Fruit fly (Drosophila melanogaster) whole organism: ENCODE results near the gene okr.

ENCODE experiments used
- pan ChIP-seq: fragments of >200 bp; optimal IDR thresholded peaks from 2 replicates; lab custom pipeline; 2017
- psq ChIP-seq: fragments of >200 bp; optimal IDR thresholded peaks from 2 replicates; lab custom pipeline; 2017
- usp ChIP-seq: fragments of >200 bp; optimal IDR thresholded peaks from 2 replicates; lab custom pipeline; 2017; ENCODE audit warnings: missing biosample characterization, missing genetic modification characterization, mixed read lengths

DNA sequence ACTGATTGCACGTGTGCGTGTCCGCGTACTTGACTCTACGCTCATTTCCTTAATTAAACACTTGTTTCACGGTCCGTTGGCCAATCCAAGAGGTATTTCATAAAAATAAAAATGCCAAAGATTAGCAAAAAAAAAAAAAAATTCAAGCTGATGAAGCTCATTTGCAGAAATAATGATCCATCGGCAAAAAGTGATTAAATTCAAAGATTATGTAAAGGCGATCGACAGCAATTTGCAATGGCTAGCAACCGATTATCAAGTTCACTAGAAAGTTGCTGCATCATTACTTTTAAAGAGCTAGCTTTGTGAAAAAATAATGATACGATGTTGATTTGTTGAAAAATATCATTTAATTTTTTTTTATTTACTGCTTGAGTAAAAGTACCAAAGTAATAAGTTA is 16.9 kb upstream of the okr start:
- no peak for TF ChIP-seq pan (lab: Kevin White, UChicago)
- no peak for TF ChIP-seq usp (GFP tag; lab: Kevin White, UChicago)
- TF ChIP-seq psq: no peak
